Worm (Caenorhabditis elegans): ENCODE data around the gene C34D1.4.

- TF ChIP-seq flt-1 (GFP tag; IDR thresholded peaks at IDR 0.05) (no peak), pes-1 (GFP tag; IDR thresholded peaks at IDR 0.05) (no peak), ceh-13 (GFP tag; optimal IDR thresholded peaks at IDR 0.05) (no peak), ama-1 (optimal IDR thresholded peaks at IDR 0.05) (no peak), tbx-11 (GFP tag; IDR thresholded peaks at IDR 0.05) (no peak), hnd-1 (tag; optimal IDR thresholded peaks at IDR 0.05) (no peak), aly-1 (tag; optimal IDR thresholded peaks at IDR 0.05) (no peak), hmbx-1 (tag; optimal IDR thresholded peaks at IDR 0.05) (no peak), scrt-1 (GFP tag; IDR thresholded peaks at IDR 0.05) (no peak), ets-7 (tag; optimal IDR thresholded peaks at IDR 0.05) (no peak)
Measured at ce11 chrV:13297220-13297619, 38.1 kb upstream of the C34D1.4 start, which contains the start of gene C26E1.1.

All from whole organism, early embryonic.